Fruit fly (Drosophila melanogaster) whole organism, embryonic: ENCODE results near the gene Cpr78Cb.

Source experiments
- Abd-B ChIP-seq: fragments of 200-800 bp; sonication (Bioruptor generic); optimal IDR thresholded peaks from 2 replicates; lab custom pipeline; 2018; ENCODE audit warnings: missing biosample characterization, mild to moderate bottlenecking, missing genetic modification characterization, moderate library complexity
- Atf-2 ChIP-seq: fragments of 200-800 bp; sonication (Bioruptor generic); optimal IDR thresholded peaks from 2 replicates; lab custom pipeline; 2016; ENCODE audit warnings: missing biosample characterization, missing genetic modification characterization
- CG10462 ChIP-seq: fragments of 200-800 bp; sonication (Bioruptor generic); optimal IDR thresholded peaks from 2 replicates; lab custom pipeline; 2016; ENCODE audit warnings: missing biosample characterization, missing genetic modification characterization
- CG10543 ChIP-seq: fragments of 200-800 bp; sonication (Bioruptor generic); optimal IDR thresholded peaks from 3 replicates; lab custom pipeline; 2017; ENCODE audit warnings: missing biosample characterization, mild to moderate bottlenecking, missing genetic modification characterization, moderate library complexity
- CG11085 ChIP-seq: fragments of 200-800 bp; sonication (Bioruptor generic); IDR thresholded peaks from 2 replicates; pipeline ENCODE4 v1.3.6; 2022; ENCODE audit warnings: missing biosample characterization, missing genetic modification characterization
- CG11696 ChIP-seq: fragments of 200-800 bp; sonication (Bioruptor generic); IDR thresholded peaks from 2 replicates; pipeline ENCODE4 v1.3.6; 2022; ENCODE audit warnings: missing biosample characterization, missing genetic modification characterization
- CG15479 ChIP-seq: fragments of 200-800 bp; sonication (Bioruptor generic); optimal IDR thresholded peaks from 3 replicates; lab custom pipeline; 2019; ENCODE audit warnings: missing biosample characterization, mild to moderate bottlenecking, missing genetic modification characterization, moderate library complexity
- CG1647 ChIP-seq: fragments of 200-800 bp; sonication (Bioruptor generic); optimal IDR thresholded peaks from 3 replicates; lab custom pipeline; 2016; ENCODE audit warnings: missing biosample characterization, missing genetic modification characterization
- CG16863 ChIP-seq: fragments of 200-800 bp; sonication (Bioruptor generic); optimal IDR thresholded peaks from 3 replicates; lab custom pipeline; 2016; ENCODE audit warnings: missing biosample characterization, missing genetic modification characterization
- CG17328 ChIP-seq: fragments of 200-800 bp; sonication (Bioruptor generic); IDR thresholded peaks from 2 replicates; pipeline ENCODE4 v1.3.6; 2022; ENCODE audit warnings: missing biosample characterization, missing genetic modification characterization
- CG17612 ChIP-seq: fragments of 200-800 bp; sonication (Bioruptor generic); IDR thresholded peaks from 2 replicates; pipeline ENCODE4 v1.3.6; 2022; ENCODE audit warnings: missing biosample characterization, missing genetic modification characterization
- CG17829 ChIP-seq: fragments of 200-800 bp; optimal IDR thresholded peaks from 2 replicates; lab custom pipeline; 2019; ENCODE audit warnings: missing biosample characterization, mild to moderate bottlenecking, missing genetic modification characterization, moderate library complexity
- CG1792 ChIP-seq: fragments of 200-800 bp; sonication (Bioruptor generic); optimal IDR thresholded peaks from 2 replicates; lab custom pipeline; 2016; ENCODE audit warnings: missing biosample characterization, missing genetic modification characterization
- CG1832 ChIP-seq: fragments of 200-800 bp; sonication (Bioruptor generic); optimal IDR thresholded peaks from 2 replicates; lab custom pipeline; 2017; ENCODE audit warnings: missing biosample characterization, mild to moderate bottlenecking, missing genetic modification characterization, inconsistent platforms
- CG2889 ChIP-seq: fragments of 200-800 bp; sonication (Bioruptor generic); IDR thresholded peaks from 3 replicates; pipeline ENCODE4 v1.3.6; 2022; ENCODE audit warnings: missing biosample characterization, missing genetic modification characterization
- CG34224 ChIP-seq: fragments of 200-800 bp; sonication (Bioruptor generic); IDR thresholded peaks from 3 replicates; pipeline ENCODE4 v1.3.6; 2022; ENCODE audit warnings: missing biosample characterization, missing genetic modification characterization; ENCODE audit not compliant: partially characterized antibody
- CG3726 ChIP-seq: fragments of 200-800 bp; sonication (Bioruptor generic); IDR thresholded peaks from 3 replicates; pipeline ENCODE4, ENCODE4 v1.3.6; 2022; ENCODE audit warnings: missing biosample characterization, missing genetic modification characterization
- CG4328 ChIP-seq: fragments of 200-800 bp; sonication (Bioruptor generic); optimal IDR thresholded peaks from 3 replicates; lab custom pipeline; 2017; ENCODE audit warnings: missing biosample characterization, missing genetic modification reagents, missing genetic modification characterization
- CG5180 ChIP-seq: fragments of 200-800 bp; sonication (Bioruptor generic); optimal IDR thresholded peaks from 3 replicates; lab custom pipeline; 2017; ENCODE audit warnings: missing biosample characterization, missing genetic modification characterization, mild to moderate bottlenecking, moderate library complexity, missing genetic modification reagents
- CG5953 ChIP-seq: fragments of 200-800 bp; sonication (Bioruptor generic); IDR thresholded peaks from 2 replicates; pipeline ENCODE4 v1.3.6; 2022; ENCODE audit warnings: missing biosample characterization, missing genetic modification characterization
- CG7372 ChIP-seq: fragments of 200-800 bp; sonication (Bioruptor generic); IDR thresholded peaks from 2 replicates; pipeline ENCODE4 v1.3.6; 2022; ENCODE audit warnings: missing biosample characterization, missing genetic modification characterization
- CG8281 ChIP-seq: fragments of 200-800 bp; sonication (Bioruptor generic); optimal IDR thresholded peaks from 2 replicates; lab custom pipeline; 2018; ENCODE audit warnings: missing biosample characterization, mild to moderate bottlenecking, missing genetic modification characterization, moderate library complexity
- CTCF ChIP-seq: fragments of 200-800 bp; sonication (Bioruptor generic); optimal IDR thresholded peaks from 2 replicates; lab custom pipeline; 2017; ENCODE audit warnings: missing biosample characterization, mild to moderate bottlenecking, missing genetic modification characterization, moderate library complexity
- Dek ChIP-seq: fragments of 200-800 bp; sonication (Bioruptor generic); optimal IDR thresholded peaks from 3 replicates; lab custom pipeline; 2019; ENCODE audit warnings: missing biosample characterization, mild to moderate bottlenecking, missing genetic modification characterization, moderate library complexity
- Dfd ChIP-seq, 2 experiments: fragments of >200 bp; optimal IDR thresholded peaks; 2 replicates each; lab custom pipeline; 2017; ENCODE audit warnings: missing biosample characterization in 2 of 2, missing genetic modification characterization in 2 of 2
- Dip2 ChIP-seq: fragments of 200-800 bp; sonication (Bioruptor generic); IDR thresholded peaks from 2 replicates; pipeline ENCODE4 v1.3.6; 2022; ENCODE audit warnings: missing biosample characterization, missing genetic modification characterization
- Dll ChIP-seq: fragments of 200-800 bp; sonication (Bioruptor generic); IDR thresholded peaks from 4 replicates; pipeline ENCODE4 v1.3.6; 2022; ENCODE audit warnings: missing biosample characterization, missing genetic modification characterization; ENCODE audit not compliant: partially characterized antibody
- HHEX ChIP-seq: fragments of 200-800 bp; sonication (Bioruptor generic); optimal IDR thresholded peaks from 3 replicates; lab custom pipeline; 2017; ENCODE audit warnings: missing biosample characterization, mild to moderate bottlenecking, missing genetic modification characterization, missing genetic modification reagents
- Hey ChIP-seq: fragments of 200-800 bp; sonication (Bioruptor generic); optimal IDR thresholded peaks from 3 replicates; lab custom pipeline; 2018; ENCODE audit warnings: missing biosample characterization, mild to moderate bottlenecking, missing genetic modification characterization
- MESR4 ChIP-seq: fragments of 200-800 bp; sonication (Bioruptor generic); optimal IDR thresholded peaks from 2 replicates; lab custom pipeline; 2018; ENCODE audit warnings: missing biosample characterization, mild to moderate bottlenecking, missing genetic modification characterization, moderate library complexity
- Rfx ChIP-seq: fragments of 200-800 bp; sonication (Bioruptor generic); IDR thresholded peaks from 2 replicates; pipeline ENCODE4 v1.3.6; 2022; ENCODE audit warnings: missing biosample characterization, missing genetic modification characterization
- Six4 ChIP-seq: fragments of 200-800 bp; sonication (Bioruptor generic); optimal IDR thresholded peaks from 2 replicates; lab custom pipeline; 2016; ENCODE audit warnings: missing biosample characterization, missing genetic modification characterization
- bowl ChIP-seq: fragments of 200-800 bp; sonication (Bioruptor generic); IDR thresholded peaks from 2 replicates; pipeline ENCODE4 v1.3.6; 2022; ENCODE audit warnings: missing biosample characterization, missing genetic modification characterization
- chm ChIP-seq: fragments of 200-800 bp; sonication (Bioruptor generic); IDR thresholded peaks from 2 replicates; pipeline ENCODE4 v1.3.6; 2022; ENCODE audit warnings: missing biosample characterization, missing genetic modification characterization
- cwo ChIP-seq: fragments of 200-800 bp; sonication (Bioruptor generic); optimal IDR thresholded peaks from 3 replicates; lab custom pipeline; 2017; ENCODE audit warnings: missing biosample characterization, missing genetic modification characterization, mild to moderate bottlenecking, moderate library complexity, missing genetic modification reagents
- esg ChIP-seq: fragments of 200-800 bp; sonication (Bioruptor generic); conservative IDR thresholded peaks from 2 replicates; pipeline ENCODE4 v1.3.6; 2022; ENCODE audit warnings: missing biosample characterization, missing genetic modification characterization
- eyg ChIP-seq: fragments of 200-800 bp; sonication (Bioruptor generic); optimal IDR thresholded peaks from 3 replicates; lab custom pipeline; 2016; ENCODE audit warnings: missing biosample characterization, missing genetic modification characterization
- fd3F ChIP-seq: fragments of 200-800 bp; sonication (Bioruptor generic); optimal IDR thresholded peaks from 2 replicates; lab custom pipeline; 2018; ENCODE audit warnings: missing biosample characterization, mild to moderate bottlenecking, missing genetic modification characterization, moderate library complexity
- grau ChIP-seq: fragments of 200-800 bp; optimal IDR thresholded peaks from 3 replicates; lab custom pipeline; 2019; ENCODE audit warnings: missing biosample characterization, mild to moderate bottlenecking, missing genetic modification characterization, moderate library complexity
- gt ChIP-seq: fragments of 200-800 bp; sonication (Bioruptor generic); IDR thresholded peaks from 2 replicates; pipeline ENCODE4 v1.3.6; 2022; ENCODE audit warnings: missing biosample characterization, missing genetic modification characterization
- h ChIP-seq: fragments of >200 bp; optimal IDR thresholded peaks from 2 replicates; lab custom pipeline; 2017
- hth ChIP-seq: fragments of >200 bp; optimal IDR thresholded peaks from 2 replicates; lab custom pipeline; 2017; ENCODE audit warnings: inconsistent platforms
- knrl ChIP-seq: fragments of 200-800 bp; sonication (Bioruptor generic); IDR thresholded peaks from 3 replicates; pipeline ENCODE4 v1.3.6; 2022; ENCODE audit warnings: missing biosample characterization, missing genetic modification characterization; ENCODE audit not compliant: partially characterized antibody
- lab ChIP-seq: fragments of 200-800 bp; sonication (Bioruptor generic); optimal IDR thresholded peaks from 3 replicates; lab custom pipeline; 2017; ENCODE audit warnings: missing biosample characterization, missing genetic modification characterization, mild to moderate bottlenecking, moderate library complexity, missing genetic modification reagents
- lola ChIP-seq, 3 experiments: fragments of >200 bp in 2 of 3; fragments of 200-800 bp in 1 of 3; sonication (Bioruptor generic) in 1 of 3; optimal IDR thresholded peaks; 2 replicates each; lab custom pipeline; 2017 to 2019; ENCODE audit warnings: missing biosample characterization in 3 of 3, missing genetic modification characterization in 3 of 3, mild to moderate bottlenecking in 1 of 3, moderate library complexity in 1 of 3
- pnt ChIP-seq: fragments of 200-800 bp; sonication (Bioruptor generic); optimal IDR thresholded peaks from 3 replicates; lab custom pipeline; 2016; ENCODE audit warnings: missing biosample characterization, missing genetic modification characterization
- tap ChIP-seq: fragments of 200-800 bp; optimal IDR thresholded peaks from 3 replicates; lab custom pipeline; 2019; ENCODE audit warnings: missing biosample characterization, mild to moderate bottlenecking, missing genetic modification characterization, moderate library complexity
- tio ChIP-seq: fragments of 200-800 bp; sonication (Bioruptor generic); optimal IDR thresholded peaks from 2 replicates; lab custom pipeline; 2017; ENCODE audit warnings: missing biosample characterization, missing genetic modification characterization, inconsistent platforms
- vvl ChIP-seq: fragments of 200-800 bp; sonication (Bioruptor generic); IDR thresholded peaks from 2 replicates; pipeline ENCODE4 v1.3.6; 2022; ENCODE audit warnings: missing biosample characterization, missing genetic modification characterization
- wek ChIP-seq: fragments of 200-800 bp; sonication (Bioruptor generic); optimal IDR thresholded peaks from 3 replicates; lab custom pipeline; 2018; ENCODE audit warnings: missing biosample characterization, mild to moderate bottlenecking, missing genetic modification characterization, moderate library complexity
- z ChIP-seq: fragments of 200-800 bp; sonication (Bioruptor generic); IDR thresholded peaks from 3 replicates; pipeline ENCODE4 v1.3.6; 2022; ENCODE audit warnings: missing biosample characterization, missing genetic modification characterization

Cpr78Cb gene

dm6 chr3L:21279876-21280566 lies 14.3 kb upstream of the Cpr78Cb start, which contains the start of gene AcCoAS (continued):
- TF ChIP-seq gt (GFP tag; lab: Robert Waterston, UW) (no peak), vvl (GFP tag; lab: Robert Waterston, UW) (peak; percentile 33; the same call in 1 of the 2 replicates), CG1832 (GFP tag; lab: Kevin White, UChicago) (no peak), CG34224 (GFP tag; lab: Robert Waterston, UW) (no peak), CG4328 (GFP tag; lab: Kevin White, UChicago) (no peak), knrl (GFP tag; lab: Robert Waterston, UW) (no peak), CG1792 (GFP tag; lab: Kevin White, UChicago) (no peak), bowl (GFP tag; lab: Robert Waterston, UW) (no peak), grau (peak; percentile 44), CG5180 (GFP tag; lab: Kevin White, UChicago) (no peak), Abd-B (GFP tag; lab: Kevin White, UChicago) (no peak), MESR4 (no peak), CG10462 (GFP tag; lab: Kevin White, UChicago) (no peak), lab (GFP tag; lab: Kevin White, UChicago) (peak; percentile 78), CG3726 (GFP tag; lab: Robert Waterston, UW) (no peak), CG2889 (GFP tag; lab: Robert Waterston, UW) (no peak), CG8281 (tag; lab: Kevin White, UChicago) (no peak), tap (tag; lab: Kevin White, UChicago) (no peak), pnt (GFP tag; lab: Kevin White, UChicago) (no peak), wek (GFP tag; lab: Kevin White, UChicago) (no peak), h (lab: Kevin White, UChicago) (no peak), CTCF (peak; percentile 53), Dip2 (GFP tag; lab: Robert Waterston, UW) (no peak), z (GFP tag; lab: Robert Waterston, UW) (peak; percentile 88), HHEX (no peak), Six4 (no peak), CG1647 (GFP tag; lab: Kevin White, UChicago) (no peak), CG15479 (no peak), tio (GFP tag; lab: Kevin White, UChicago) (no peak), fd3F (GFP tag; lab: Kevin White, UChicago) (no peak), Dfd (GFP tag; optimal IDR thresholded peaks at IDR 0.05; lab: Kevin White, UChicago) (no peak), Hey (tag; lab: Kevin White, UChicago) (peak; percentile 27), CG11085 (0 out of 2 replicates have a peak, but pooled peaks have one; percentile 7), CG17829 (tag; lab: Kevin White, UChicago) (no peak), CG5953 (GFP tag; lab: Robert Waterston, UW) (no peak), esg (GFP tag; lab: Robert Waterston, UW) (no peak), CG17612 (no peak), eyg (GFP tag; lab: Kevin White, UChicago) (no peak), hth (no peak), lola (GFP tag; optimal IDR thresholded peaks at IDR 0.05; lab: Kevin White, UChicago) (no peak), CG10543 (GFP tag; lab: Kevin White, UChicago) (peak; percentile 88), Rfx (peak; percentile 76), Dll (GFP tag; lab: Robert Waterston, UW) (no peak), CG11696 (GFP tag; lab: Robert Waterston, UW) (no peak), cwo (GFP tag; lab: Kevin White, UChicago) (peak; percentile 96), Dek (peak; percentile 10), chm (no peak), CG16863 (GFP tag; lab: Kevin White, UChicago) (no peak), Atf-2 (GFP tag; lab: Kevin White, UChicago) (no peak), CG17328 (GFP tag; lab: Robert Waterston, UW) (no peak), CG7372 (GFP tag; lab: Robert Waterston, UW) (no peak)
